Fruit fly (Drosophila melanogaster) whole organism, wandering third instar larva: ENCODE data around the gene fln.

ENCODE experiments used
- Abd-B ChIP-seq: fragments of >200 bp; optimal IDR thresholded peaks from 2 replicates; lab custom pipeline; 2017; ENCODE audit warnings: missing biosample characterization, missing genetic modification characterization
- CG9705 ChIP-seq: fragments of 200-800 bp; sonication (Bioruptor generic); optimal IDR thresholded peaks from 2 replicates; lab custom pipeline; 2018; ENCODE audit warnings: missing biosample characterization, mild to moderate bottlenecking, missing genetic modification characterization
- CrebA ChIP-seq: fragments of 200-800 bp; sonication (Bioruptor generic); optimal IDR thresholded peaks from 2 replicates; lab custom pipeline; 2016; ENCODE audit warnings: missing biosample characterization, mild to moderate bottlenecking, missing genetic modification characterization, borderline replicate concordance
- Dfd ChIP-seq: fragments of >200 bp; optimal IDR thresholded peaks from 2 replicates; lab custom pipeline; 2017; ENCODE audit warnings: missing biosample characterization, missing genetic modification characterization
- GATAd ChIP-seq: sonication (Bioruptor generic); optimal IDR thresholded peaks from 2 replicates; lab custom pipeline; 2016; ENCODE audit warnings: missing biosample characterization, missing genetic modification characterization
- Hr78 ChIP-seq: fragments of >200 bp; optimal IDR thresholded peaks from 2 replicates; lab custom pipeline; 2017; ENCODE audit warnings: missing biosample characterization, missing genetic modification characterization
- Hr83 ChIP-seq: fragments of 200-300 bp; sonication (Bioruptor generic); optimal IDR thresholded peaks from 2 replicates; lab custom pipeline; 2016; ENCODE audit warnings: missing biosample characterization, mild to moderate bottlenecking, missing genetic modification characterization, moderate library complexity; ENCODE audit not compliant: poor library complexity, severe bottlenecking
- Jra ChIP-seq: sonication (Bioruptor generic); optimal IDR thresholded peaks from 2 replicates; lab custom pipeline; 2016; ENCODE audit warnings: missing biosample characterization, missing genetic modification characterization
- Mio ChIP-seq: sonication (Bioruptor generic); optimal IDR thresholded peaks from 2 replicates; lab custom pipeline; 2016; ENCODE audit warnings: missing biosample characterization, missing genetic modification characterization
- Myc ChIP-seq: fragments of >200 bp; optimal IDR thresholded peaks from 2 replicates; lab custom pipeline; 2017
- OdsH ChIP-seq: fragments of 200-800 bp; sonication (Bioruptor generic); optimal IDR thresholded peaks from 2 replicates; lab custom pipeline; 2016; ENCODE audit warnings: missing biosample characterization, mild to moderate bottlenecking, missing genetic modification characterization
- Vsx2 ChIP-seq: fragments of 200-300, 225-300 bp; sonication (Bioruptor generic); optimal IDR thresholded peaks from 2 replicates; lab custom pipeline; 2018; ENCODE audit warnings: missing biosample characterization, missing genetic modification characterization; ENCODE audit not compliant: partially characterized antibody
- brk ChIP-seq: fragments of 200-800 bp; sonication (Bioruptor generic); optimal IDR thresholded peaks from 2 replicates; lab custom pipeline; 2016; ENCODE audit warnings: missing biosample characterization, mild to moderate bottlenecking, missing genetic modification characterization
- dl ChIP-seq, 2 experiments: fragments of 175-275, 200-275 bp in 1 of 2; fragments of 200-275 bp in 1 of 2; sonication (Bioruptor generic); optimal IDR thresholded peaks; lab custom pipeline; 2018; ENCODE audit warnings: mild to moderate bottlenecking in 2 of 2, missing biosample characterization in 2 of 2, missing genetic modification characterization in 2 of 2, moderate library complexity in 2 of 2; ENCODE audit not compliant: partially characterized antibody in 2 of 2, insufficient read depth in 1 of 2
- dsf ChIP-seq: sonication (Bioruptor generic); optimal IDR thresholded peaks from 2 replicates; lab custom pipeline; 2016; ENCODE audit warnings: missing biosample characterization, missing genetic modification characterization, borderline replicate concordance
- ey ChIP-seq: fragments of 200-800 bp; sonication (Bioruptor generic); optimal IDR thresholded peaks from 2 replicates; lab custom pipeline; 2016; ENCODE audit warnings: missing biosample characterization, missing genetic modification characterization
- foxo ChIP-seq, 2 experiments: fragments of 200-800 bp; sonication (Bioruptor generic); optimal IDR thresholded peaks; 2 replicates in 1 of 2; 3 replicates in 1 of 2; lab custom pipeline; 2016 to 2017; ENCODE audit warnings: missing biosample characterization in 2 of 2, missing genetic modification characterization in 2 of 2
- h ChIP-seq: fragments of 200-800 bp; sonication (Bioruptor generic); optimal IDR thresholded peaks from 3 replicates; lab custom pipeline; 2016; ENCODE audit warnings: missing biosample characterization, mild to moderate bottlenecking, missing genetic modification characterization
- jim ChIP-seq: fragments of 175-275, 200-325 bp; sonication (Bioruptor generic); optimal IDR thresholded peaks from 2 replicates; lab custom pipeline; 2016; ENCODE audit warnings: missing biosample characterization, mild to moderate bottlenecking, missing genetic modification characterization
- lola ChIP-seq: fragments of >200 bp; optimal IDR thresholded peaks from 2 replicates; lab custom pipeline; 2017; ENCODE audit warnings: missing biosample characterization, missing genetic modification characterization
- pan ChIP-seq: fragments of >200 bp; optimal IDR thresholded peaks from 2 replicates; lab custom pipeline; 2017
- rgr ChIP-seq: fragments of 200-800 bp; sonication (Bioruptor generic); optimal IDR thresholded peaks from 3 replicates; lab custom pipeline; 2016; ENCODE audit warnings: missing biosample characterization, mild to moderate bottlenecking, missing genetic modification characterization
- sage ChIP-seq: fragments of 200-800 bp; sonication (Bioruptor generic); optimal IDR thresholded peaks from 2 replicates; lab custom pipeline; 2016; ENCODE audit warnings: missing biosample characterization, mild to moderate bottlenecking, missing genetic modification characterization
- sv ChIP-seq: fragments of 200-800 bp; sonication (Bioruptor generic); optimal IDR thresholded peaks from 3 replicates; lab custom pipeline; 2016; ENCODE audit warnings: missing biosample characterization, missing genetic modification characterization
- tai ChIP-seq: sonication (Bioruptor generic); optimal IDR thresholded peaks from 2 replicates; lab custom pipeline; 2016; ENCODE audit warnings: missing biosample characterization, missing genetic modification characterization
- woc ChIP-seq: sonication (Bioruptor generic); optimal IDR thresholded peaks from 2 replicates; lab custom pipeline; 2016; ENCODE audit warnings: missing biosample characterization, mild to moderate bottlenecking, missing genetic modification characterization

fln gene

DNA sequence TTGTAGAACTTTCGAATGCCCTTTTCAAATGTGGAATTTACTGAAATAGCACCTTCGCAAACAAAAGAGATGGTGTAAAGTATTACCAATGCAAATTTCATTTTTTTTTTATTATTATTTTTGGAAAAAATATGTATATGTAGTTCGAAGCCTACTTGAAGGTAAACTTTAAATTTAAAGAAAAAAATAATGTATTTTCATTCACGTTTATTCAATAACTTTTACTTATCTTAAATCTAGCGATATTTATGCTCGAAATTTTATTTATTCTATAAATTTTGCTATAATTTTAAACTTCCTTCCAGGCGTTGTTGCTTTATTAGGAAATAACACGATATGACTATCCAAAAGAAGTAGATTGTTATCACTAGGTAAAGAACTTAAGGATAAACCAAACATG lies 38.3 kb downstream of the fln start, which contains the start of gene CG33710:
TSS of gene CG33710 (minus strand) at position 101 of the 400 bp plus-strand sequence.
- TF ChIP-seq woc (GFP tag; lab: Kevin White, UChicago) (no peak), sage (GFP tag; lab: Kevin White, UChicago) (no peak), Jra (GFP tag; lab: Kevin White, UChicago) (no peak), CrebA (GFP tag; lab: Kevin White, UChicago) (no peak)

DNA sequence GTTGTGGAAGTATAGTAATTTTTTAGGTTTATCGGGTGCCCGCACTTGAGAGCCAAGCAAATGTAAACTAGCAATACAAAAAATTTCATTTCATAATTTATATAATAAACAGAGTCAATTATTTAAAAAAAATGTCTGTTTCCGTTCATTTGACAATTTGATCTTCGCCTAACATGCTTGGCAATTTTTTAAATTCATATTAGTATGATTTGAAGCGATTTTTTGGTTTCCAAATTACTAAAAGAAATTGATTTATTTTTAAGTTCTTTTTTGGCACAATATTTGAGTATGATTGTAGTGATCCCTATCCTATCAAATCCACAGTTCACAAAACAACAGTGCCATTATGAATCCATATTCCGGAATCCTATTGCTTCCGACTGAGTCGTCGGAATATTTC lies 39.2 kb downstream of the fln start, which contains the start of gene CG34258:
TSS of gene CG34258 (minus strand) at position 101 of the 400 bp plus-strand sequence.
- no peak for TF ChIP-seq ey (GFP tag; lab: Kevin White, UChicago)
- TF ChIP-seq woc (GFP tag; lab: Kevin White, UChicago), result no peak
- TF ChIP-seq OdsH (GFP tag; lab: Kevin White, UChicago), result no peak
- TF ChIP-seq pan (lab: Kevin White, UChicago), result no peak
- TF ChIP-seq, all 38 proteins: peak for 0

DNA sequence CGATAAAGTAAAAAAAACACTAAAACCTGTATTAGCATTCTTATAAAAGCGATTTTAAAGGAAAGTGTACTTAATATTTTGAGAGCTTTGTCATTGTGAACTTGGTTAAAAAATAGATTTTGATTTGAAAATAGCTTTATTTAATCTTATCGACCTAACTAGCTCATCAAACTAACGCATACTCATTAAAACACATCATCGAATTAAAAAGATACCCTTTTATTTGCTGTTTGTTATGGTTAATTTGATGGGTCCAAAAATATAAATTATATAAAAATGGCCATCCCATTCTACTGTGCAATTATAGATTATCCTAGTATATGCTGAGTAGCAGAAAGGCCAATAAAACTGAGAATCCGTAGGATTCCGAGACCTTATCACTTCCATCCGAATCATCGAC lies 40.0 kb downstream of the fln start, which contains the start of gene CG32219:
TSS of gene CG32219 (minus strand) at position 101 of the 400 bp plus-strand sequence.
- TF ChIP-seq dl (GFP tag; optimal IDR thresholded peaks at IDR 0.05; lab: Kevin White, UChicago; ENCODE audit: insufficient read depth in 1 of 2, partially characterized antibody in 2 of 2) (no peak), woc (GFP tag; lab: Kevin White, UChicago) (no peak), ey (GFP tag; lab: Kevin White, UChicago) (no peak), jim (GFP tag; lab: Kevin White, UChicago) (no peak), Mio (GFP tag; lab: Kevin White, UChicago) (no peak), brk (GFP tag; lab: Kevin White, UChicago) (no peak), foxo (GFP tag; optimal IDR thresholded peaks at IDR 0.05; lab: Kevin White, UChicago) (no peak), Vsx2 (GFP tag; lab: Kevin White, UChicago) (no peak), sage (GFP tag; lab: Kevin White, UChicago) (no peak), CrebA (GFP tag; lab: Kevin White, UChicago) (no peak)

DNA sequence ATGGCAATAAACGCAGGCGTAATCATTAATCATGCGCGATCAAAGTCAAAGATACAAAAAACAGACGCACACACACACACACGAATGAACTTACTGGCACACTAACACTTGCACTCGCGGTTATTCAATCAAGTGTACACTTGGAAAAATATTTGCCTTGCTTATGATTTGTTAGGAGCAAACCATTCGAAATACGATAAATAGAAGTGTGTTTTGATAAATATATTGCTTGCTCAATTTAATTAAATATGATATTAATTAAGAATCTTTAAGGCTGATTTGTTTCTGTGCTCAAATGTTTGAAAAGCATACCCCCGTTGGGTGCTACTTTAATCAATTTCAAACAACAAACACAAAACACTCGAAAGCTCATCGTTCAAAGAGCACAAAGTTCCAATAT lies 45.6 kb downstream of the fln start:
- TF ChIP-seq CG9705 (no peak), rgr (GFP tag; lab: Kevin White, UChicago) (peak; percentile 3)
- TF ChIP-seq, all 38 proteins: peak for 1

DNA sequence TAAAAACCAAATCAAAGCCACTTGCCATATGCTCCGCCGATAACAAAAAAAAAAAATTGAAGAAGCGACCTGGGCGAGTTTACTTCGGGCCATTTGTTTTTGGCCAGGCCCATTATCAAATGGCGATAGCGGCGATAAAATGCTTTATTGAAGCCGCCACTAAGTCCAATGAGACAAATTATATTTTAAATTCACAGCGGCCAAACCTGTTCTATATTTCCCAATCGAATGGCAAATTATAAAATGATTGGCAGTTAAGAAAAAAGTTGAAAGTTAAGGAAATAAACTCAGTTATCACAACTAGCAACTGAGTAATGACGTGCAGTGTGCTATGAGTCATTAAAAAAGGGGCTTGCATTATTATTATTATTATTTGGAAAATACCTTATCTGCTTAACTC lies 49.9 kb downstream of the fln start:
- no peak for TF ChIP-seq Dfd (GFP tag; lab: Kevin White, UChicago)
- TF ChIP-seq h (GFP tag; lab: Kevin White, UChicago), result no peak
- no peak for TF ChIP-seq Mio (GFP tag; lab: Kevin White, UChicago)
- no peak for TF ChIP-seq woc (GFP tag; lab: Kevin White, UChicago)

DNA sequence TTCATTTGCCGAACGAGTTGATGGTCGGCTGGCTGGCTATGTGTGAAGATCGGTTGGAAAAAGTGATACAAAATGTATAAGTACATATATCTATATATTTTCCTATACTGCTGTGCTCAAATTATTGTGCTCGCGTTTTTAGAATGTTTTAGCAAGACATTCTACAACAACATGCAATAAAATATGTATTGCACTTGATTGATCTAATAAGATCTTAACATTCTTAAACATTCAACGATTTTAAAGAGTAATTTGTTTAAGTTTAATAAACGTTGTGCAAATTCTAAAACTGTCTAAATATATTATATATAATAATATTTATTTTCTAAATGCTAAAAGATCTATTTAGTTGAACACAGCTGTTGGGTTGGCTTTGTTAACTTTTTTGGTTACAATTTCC lies 50.7 kb downstream of the fln start:
- TF ChIP-seq tai (GFP tag; lab: Kevin White, UChicago) (no peak), brk (GFP tag; lab: Kevin White, UChicago) (no peak), dsf (GFP tag; lab: Kevin White, UChicago) (no peak), sage (GFP tag; lab: Kevin White, UChicago) (no peak), Dfd (GFP tag; lab: Kevin White, UChicago) (no peak), Hr78 (GFP tag; lab: Kevin White, UChicago) (no peak), jim (GFP tag; lab: Kevin White, UChicago) (no peak), CrebA (GFP tag; lab: Kevin White, UChicago) (no peak), CG9705 (no peak), Mio (GFP tag; lab: Kevin White, UChicago) (no peak), Myc (lab: Kevin White, UChicago) (no peak), ey (GFP tag; lab: Kevin White, UChicago) (no peak), Hr83 (no peak), dl (GFP tag; optimal IDR thresholded peaks at IDR 0.05; lab: Kevin White, UChicago; ENCODE audit: insufficient read depth in 1 of 2, partially characterized antibody in 2 of 2) (no peak), lola (GFP tag; lab: Kevin White, UChicago) (no peak), GATAd (GFP tag; lab: Kevin White, UChicago) (no peak), Abd-B (GFP tag; lab: Kevin White, UChicago) (no peak), Vsx2 (GFP tag; lab: Kevin White, UChicago) (no peak), sv (GFP tag; lab: Kevin White, UChicago) (no peak), foxo (GFP tag; optimal IDR thresholded peaks at IDR 0.05; lab: Kevin White, UChicago) (no peak)
